Worm (Caenorhabditis elegans): ENCODE data around the gene dsc-1.

ce11 chrX:15057900-15058299 is 23.3 kb upstream of the dsc-1 start:
- TF ChIP-seq dao-5 (tag; optimal IDR thresholded peaks at IDR 0.05) (no peak), him-1 (tag; optimal IDR thresholded peaks at IDR 0.05) (no peak)
